Worm (Caenorhabditis elegans): ENCODE measurements around the gene F16G10.6.

F16G10.6 gene

ce11 chrII:2354476-2354875 lies 23.2 kb downstream of the F16G10.6 start, which contains the start of gene F43C11.2:
F43C11.2 (plus strand) TSS chrII:2354776.
- no peak for TF ChIP-seq ztf-29 (GFP tag; IDR thresholded peaks at IDR 0.05)
- no peak for TF ChIP-seq ztf-23 (GFP tag; IDR thresholded peaks at IDR 0.05)
- TF ChIP-seq ref-1 (GFP tag; conservative IDR thresholded peaks at IDR 0.05): no peak
- TF ChIP-seq flt-1 (GFP tag; IDR thresholded peaks at IDR 0.05): no peak
- TF ChIP-seq cog-1 (tag; optimal IDR thresholded peaks at IDR 0.05): no peak
- TF ChIP-seq tab-1 (GFP tag; IDR thresholded peaks at IDR 0.05): no peak
- no peak for TF ChIP-seq T22C8.4 (GFP tag; IDR thresholded peaks at IDR 0.05)
- TF ChIP-seq med-1 (GFP tag; optimal IDR thresholded peaks at IDR 0.05; ENCODE audit: insufficient read depth): no peak
- no peak for TF ChIP-seq klf-2 (GFP tag; conservative IDR thresholded peaks at IDR 0.05)

- no peak for TF ChIP-seq T22C8.4 (GFP tag; IDR thresholded peaks at IDR 0.05)
Observed at ce11 chrII:2353012-2353411, 24.6 kb downstream of the F16G10.6 start, which contains the start of gene F43C11.3. F43C11.3 (plus strand) TSS chrII:2353312.

ce11 chrII:2352546-2352945 lies 25.1 kb downstream of the F16G10.6 start, which contains the start of gene F43C11.10:
F43C11.10 (minus strand) TSS chrII:2352646.
- TF ChIP-seq ztf-23 (GFP tag; IDR thresholded peaks at IDR 0.05) (no peak), T22C8.4 (GFP tag; IDR thresholded peaks at IDR 0.05) (no peak), ref-1 (GFP tag; conservative IDR thresholded peaks at IDR 0.05) (no peak), flt-1 (GFP tag; IDR thresholded peaks at IDR 0.05) (no peak), klf-2 (GFP tag; conservative IDR thresholded peaks at IDR 0.05) (no peak), tab-1 (GFP tag; IDR thresholded peaks at IDR 0.05) (no peak), ztf-29 (GFP tag; IDR thresholded peaks at IDR 0.05) (no peak), med-1 (GFP tag; optimal IDR thresholded peaks at IDR 0.05; ENCODE audit: insufficient read depth) (no peak), cog-1 (tag; optimal IDR thresholded peaks at IDR 0.05) (no peak)

- TF ChIP-seq tab-1 (GFP tag; IDR thresholded peaks at IDR 0.05): no peak
- TF ChIP-seq flt-1 (GFP tag; IDR thresholded peaks at IDR 0.05): no peak
- TF ChIP-seq klf-2 (GFP tag; conservative IDR thresholded peaks at IDR 0.05): no peak
- TF ChIP-seq ref-1 (GFP tag; conservative IDR thresholded peaks at IDR 0.05): no peak
- TF ChIP-seq med-1 (GFP tag; optimal IDR thresholded peaks at IDR 0.05; ENCODE audit: insufficient read depth): no peak
- no peak for TF ChIP-seq ztf-23 (GFP tag; IDR thresholded peaks at IDR 0.05)
- no peak for TF ChIP-seq T22C8.4 (GFP tag; IDR thresholded peaks at IDR 0.05)
- TF ChIP-seq cog-1 (tag; optimal IDR thresholded peaks at IDR 0.05): no peak
- no peak for TF ChIP-seq ztf-29 (GFP tag; IDR thresholded peaks at IDR 0.05)
Observed at ce11 chrII:2346672-2347071, 31.0 kb downstream of the F16G10.6 start, which contains the start of gene F43C11.4. F43C11.4 (plus strand) TSS chrII:2346972.

- TF ChIP-seq tab-1 (GFP tag; IDR thresholded peaks at IDR 0.05): no peak
- TF ChIP-seq klf-2 (GFP tag; conservative IDR thresholded peaks at IDR 0.05): no peak
- no peak for TF ChIP-seq ztf-29 (GFP tag; IDR thresholded peaks at IDR 0.05)
- TF ChIP-seq T22C8.4 (GFP tag; IDR thresholded peaks at IDR 0.05): no peak
- no peak for TF ChIP-seq cog-1 (tag; optimal IDR thresholded peaks at IDR 0.05)
- TF ChIP-seq ref-1 (GFP tag; conservative IDR thresholded peaks at IDR 0.05): no peak
- no peak for TF ChIP-seq med-1 (GFP tag; optimal IDR thresholded peaks at IDR 0.05; ENCODE audit: insufficient read depth)
- no peak for TF ChIP-seq ztf-23 (GFP tag; IDR thresholded peaks at IDR 0.05)
- no peak for TF ChIP-seq flt-1 (GFP tag; IDR thresholded peaks at IDR 0.05)
Observed at ce11 chrII:2342004-2342479, 35.6 kb downstream of the F16G10.6 start, which contains the start of gene F43C11.6. F43C11.6 (plus strand) TSS chrII:2342429.

- TF ChIP-seq ztf-23 (GFP tag; IDR thresholded peaks at IDR 0.05): no peak
- TF ChIP-seq T22C8.4 (GFP tag; IDR thresholded peaks at IDR 0.05): no peak
Observed at ce11 chrII:2341515-2341914, 36.1 kb downstream of the F16G10.6 start, which contains the start of gene enri-1. enri-1 (minus strand) TSS chrII:2341615.

- TF ChIP-seq ztf-23 (GFP tag; IDR thresholded peaks at IDR 0.05): no peak
- TF ChIP-seq cog-1 (tag; optimal IDR thresholded peaks at IDR 0.05): no peak
- TF ChIP-seq ztf-29 (GFP tag; IDR thresholded peaks at IDR 0.05): no peak
- TF ChIP-seq klf-2 (GFP tag; conservative IDR thresholded peaks at IDR 0.05): no peak
- TF ChIP-seq tab-1 (GFP tag; IDR thresholded peaks at IDR 0.05): no peak
- TF ChIP-seq med-1 (GFP tag; optimal IDR thresholded peaks at IDR 0.05; ENCODE audit: insufficient read depth): no peak
- no peak for TF ChIP-seq flt-1 (GFP tag; IDR thresholded peaks at IDR 0.05)
- TF ChIP-seq ref-1 (GFP tag; conservative IDR thresholded peaks at IDR 0.05): no peak
- TF ChIP-seq T22C8.4 (GFP tag; IDR thresholded peaks at IDR 0.05): no peak
Observed at ce11 chrII:2340974-2341373, 36.7 kb downstream of the F16G10.6 start.

ce11 chrII:2336177-2336576 lies 41.5 kb downstream of the F16G10.6 start:
- TF ChIP-seq ref-1 (GFP tag; conservative IDR thresholded peaks at IDR 0.05) (no peak), flt-1 (GFP tag; IDR thresholded peaks at IDR 0.05) (no peak), tab-1 (GFP tag; IDR thresholded peaks at IDR 0.05) (no peak), ztf-29 (GFP tag; IDR thresholded peaks at IDR 0.05) (no peak), cog-1 (tag; optimal IDR thresholded peaks at IDR 0.05) (no peak), T22C8.4 (GFP tag; IDR thresholded peaks at IDR 0.05) (no peak), ztf-23 (GFP tag; IDR thresholded peaks at IDR 0.05) (no peak), klf-2 (GFP tag; conservative IDR thresholded peaks at IDR 0.05) (no peak), med-1 (GFP tag; optimal IDR thresholded peaks at IDR 0.05; ENCODE audit: insufficient read depth) (no peak)

- TF ChIP-seq flt-1 (GFP tag; IDR thresholded peaks at IDR 0.05): no peak
- no peak for TF ChIP-seq T22C8.4 (GFP tag; IDR thresholded peaks at IDR 0.05)
- no peak for TF ChIP-seq klf-2 (GFP tag; conservative IDR thresholded peaks at IDR 0.05)
- no peak for TF ChIP-seq cog-1 (tag; optimal IDR thresholded peaks at IDR 0.05)
- TF ChIP-seq ztf-23 (GFP tag; IDR thresholded peaks at IDR 0.05): no peak
- TF ChIP-seq tab-1 (GFP tag; IDR thresholded peaks at IDR 0.05): no peak
- no peak for TF ChIP-seq ref-1 (GFP tag; conservative IDR thresholded peaks at IDR 0.05)
- TF ChIP-seq ztf-29 (GFP tag; IDR thresholded peaks at IDR 0.05): no peak
- no peak for TF ChIP-seq med-1 (GFP tag; optimal IDR thresholded peaks at IDR 0.05; ENCODE audit: insufficient read depth)
Observed at ce11 chrII:2335572-2335971, 42.1 kb downstream of the F16G10.6 start, which contains the start of gene F43C11.7. F43C11.7 (plus strand) TSS chrII:2335897.

ce11 chrII:2332220-2332619 lies 45.4 kb downstream of the F16G10.6 start, which contains the start of gene F43C11.8:
F43C11.8 (plus strand) TSS chrII:2332520.
- no peak for TF ChIP-seq flt-1 (GFP tag; IDR thresholded peaks at IDR 0.05)
- no peak for TF ChIP-seq klf-2 (GFP tag; conservative IDR thresholded peaks at IDR 0.05)
- no peak for TF ChIP-seq tab-1 (GFP tag; IDR thresholded peaks at IDR 0.05)
